Fruit fly (Drosophila melanogaster): Measurements from ENCODE around the gene CG32365.

CG32365 gene

DNA sequence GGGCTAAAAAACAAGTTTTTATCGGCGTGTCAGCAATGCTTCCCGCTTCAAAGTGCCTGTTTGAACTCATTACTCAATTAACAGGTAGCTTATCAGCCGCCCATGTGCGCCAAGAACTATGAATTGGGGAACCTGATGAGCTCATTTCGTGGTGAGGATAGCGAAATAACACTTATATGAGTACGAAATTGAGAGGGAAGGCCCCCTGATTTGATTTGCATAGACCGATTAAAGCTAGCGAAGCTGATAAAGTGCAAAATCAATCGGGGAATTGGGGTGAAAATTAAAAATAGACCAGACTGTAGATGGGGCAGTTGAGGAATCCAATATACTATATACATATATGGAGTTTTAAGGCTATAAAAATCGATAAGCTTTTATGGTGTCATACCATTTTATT lies 65.4 kb downstream of the CG32365 start:
- no peak for TF ChIP-seq CG6813 (GFP tag; optimal IDR thresholded peaks at IDR 0.05)
- TF ChIP-seq Myb (GFP tag; optimal IDR thresholded peaks at IDR 0.05) = no peak
- TF ChIP-seq bab2 (GFP tag; optimal IDR thresholded peaks at IDR 0.05) = no peak
- TF ChIP-seq oc (tag; optimal IDR thresholded peaks at IDR 0.05) = no peak
- TF ChIP-seq Bgb (GFP tag; IDR thresholded peaks at IDR 0.05; ENCODE audit: partially characterized antibody) = no peak
- TF ChIP-seq dati (GFP tag; IDR thresholded peaks at IDR 0.05) = no peak
- peak; percentile 86 for TF ChIP-seq exex (tag; optimal IDR thresholded peaks at IDR 0.05)
- TF ChIP-seq CG18764 (GFP tag; optimal IDR thresholded peaks at IDR 0.05) = no peak
- no peak for TF ChIP-seq CG4404 (GFP tag; IDR thresholded peaks at IDR 0.05)
- TF ChIP-seq wor (GFP tag; IDR thresholded peaks at IDR 0.05) = no peak
- TF ChIP-seq CG10462 (GFP tag; optimal IDR thresholded peaks at IDR 0.05) = no peak
- peak; percentile 32 for TF ChIP-seq sug (tag; optimal IDR thresholded peaks at IDR 0.05)
- TF ChIP-seq CG8089 (GFP tag; optimal IDR thresholded peaks at IDR 0.05) = no peak
- no peak for TF ChIP-seq NK7.1 (GFP tag; optimal IDR thresholded peaks at IDR 0.05)
- TF ChIP-seq CG2199 (GFP tag; IDR thresholded peaks at IDR 0.05) = 0 out of 3 replicates have a peak, but pooled peaks have one; percentile 40

- TF ChIP-seq CG2199 (GFP tag; IDR thresholded peaks at IDR 0.05) (peak; percentile 41; the same call in 2 of the 3 replicates), CG12659 (GFP tag; optimal IDR thresholded peaks at IDR 0.05) (no peak), CG7745 (tag; optimal IDR thresholded peaks at IDR 0.05) (peak; percentile 45), exex (tag; optimal IDR thresholded peaks at IDR 0.05) (peak; percentile 80), gcm (GFP tag; optimal IDR thresholded peaks at IDR 0.05) (peak; percentile 23), Trl (optimal IDR thresholded peaks at IDR 0.05) (peak in 1 of 2 experiments; percentile 21), Trl (GFP tag; optimal IDR thresholded peaks at IDR 0.05) (no peak), pan (optimal IDR thresholded peaks at IDR 0.05) (no peak), pan (GFP tag; optimal IDR thresholded peaks at IDR 0.05 in 1 of 2, IDR thresholded peaks at IDR 0.05 in 1 of 2) (no peak), Pdp1 (GFP tag; optimal IDR thresholded peaks at IDR 0.05) (peak in 1 of 2 experiments; percentile 24)
Measured at dm6 chr3L:7934857-7935256, 66.0 kb downstream of the CG32365 start.

dm6 chr3L:7935409-7935932 lies 66.6 kb downstream of the CG32365 start:
- TF ChIP-seq MBD-R2 (GFP tag; IDR thresholded peaks at IDR 0.05) (no peak), ERR (GFP tag; optimal IDR thresholded peaks at IDR 0.05) (no peak), bcd (GFP tag; optimal IDR thresholded peaks at IDR 0.05) (no peak), ttk (GFP tag; IDR thresholded peaks at IDR 0.05) (0 out of 2 replicates have a peak, but pooled peaks have one; percentile 9), unc-4 (GFP tag; IDR thresholded peaks at IDR 0.05; ENCODE audit: partially characterized antibody) (0 out of 2 replicates have a peak, but pooled peaks have one; percentile 3), bab2 (GFP tag; optimal IDR thresholded peaks at IDR 0.05) (no peak), CG8089 (GFP tag; optimal IDR thresholded peaks at IDR 0.05) (no peak), CG18476 (GFP tag; optimal IDR thresholded peaks at IDR 0.05) (no peak), CG1792 (GFP tag; optimal IDR thresholded peaks at IDR 0.05) (no peak), cg (GFP tag; optimal IDR thresholded peaks at IDR 0.05) (peak; percentile 65), maf-S (GFP tag; optimal IDR thresholded peaks at IDR 0.05) (no peak), CG3847 (GFP tag; IDR thresholded peaks at IDR 0.05) (no peak), dpn (GFP tag; optimal IDR thresholded peaks at IDR 0.05) (no peak), bowl (GFP tag; IDR thresholded peaks at IDR 0.05) (no peak), Pdp1 (GFP tag; optimal IDR thresholded peaks at IDR 0.05) (peak in 1 of 2 experiments; percentile 49), chm (GFP tag; IDR thresholded peaks at IDR 0.05) (peak; percentile 45; the same call in 1 of the 2 replicates), emc (GFP tag; optimal IDR thresholded peaks at IDR 0.05) (no peak), crol (GFP tag; IDR thresholded peaks at IDR 0.05) (peak; percentile 41), bbx (GFP tag; IDR thresholded peaks at IDR 0.05; ENCODE audit: partially characterized antibody) (no peak), Trl (optimal IDR thresholded peaks at IDR 0.05) (peak; percentile 19 to 39), Trl (GFP tag; optimal IDR thresholded peaks at IDR 0.05) (no peak), Xbp1 (GFP tag; optimal IDR thresholded peaks at IDR 0.05) (no peak), Myb (GFP tag; optimal IDR thresholded peaks at IDR 0.05) (no peak), CG11398 (GFP tag; optimal IDR thresholded peaks at IDR 0.05) (no peak)

All from whole organism, embryonic.